Worm (Caenorhabditis elegans): ENCODE data around the gene F47B8.5.
A peak's percentile ranks its signal among the peaks of the same experiment; 100 is the strongest.

F47B8.5 gene

ce11 chrV:14282222-14282709 is 45.4 kb downstream of the F47B8.5 start, which contains the start of the genes srt-74 and F40G12.9:
Gene srt-74, minus strand, starts transcription at chrV:14282322.
Gene F40G12.9, plus strand, starts transcription at chrV:14282659.
- TF ChIP-seq xbp-1 (tag; optimal IDR thresholded peaks at IDR 0.05) (no peak), aly-2 (tag; optimal IDR thresholded peaks at IDR 0.05) (no peak), tlp-1 (tag; optimal IDR thresholded peaks at IDR 0.05) (no peak), nhr-77 (tag; optimal IDR thresholded peaks at IDR 0.05) (no peak), blmp-1 (tag; optimal IDR thresholded peaks at IDR 0.05) (no peak), efl-3 (GFP tag; optimal IDR thresholded peaks at IDR 0.05) (no peak), unc-62 (GFP tag; optimal IDR thresholded peaks at IDR 0.05) (no peak), pax-3 (tag; optimal IDR thresholded peaks at IDR 0.05) (no peak), pag-3 (tag; optimal IDR thresholded peaks at IDR 0.05; ENCODE audit: borderline replicate concordance, insufficient read depth) (no peak), nhr-84 (tag; optimal IDR thresholded peaks at IDR 0.05) (no peak), fkh-8 (tag; optimal IDR thresholded peaks at IDR 0.05) (no peak)

- TF ChIP-seq xbp-1 (tag; optimal IDR thresholded peaks at IDR 0.05) (no peak), vab-15 (tag; optimal IDR thresholded peaks at IDR 0.05) (no peak), nhr-11 (tag; optimal IDR thresholded peaks at IDR 0.05) (no peak)
These were observed 47.9 kb downstream of the F47B8.5 start, which contains the start of gene srt-33 for ce11 chrV:14279777-14280176. Gene srt-33, minus strand, starts transcription at chrV:14279877.

- TF ChIP-seq snpc-4 (tag; optimal IDR thresholded peaks at IDR 0.05): peak; percentile 40
These were observed 50.2 kb downstream of the F47B8.5 start for ce11 chrV:14277456-14277855.
